Worm (Caenorhabditis elegans) whole organism, young adult: ENCODE results near the gene W03C9.2.

Experiments
- F10E7.11 ChIP-seq: sonication (generic microtip); optimal IDR thresholded peaks from 2 replicates; lab custom pipeline; 2017; ENCODE audit warnings: mild to moderate bottlenecking, missing genetic modification characterization, moderate library complexity, missing compliant biosample characterization
- F23B12.7 ChIP-seq: sonication (generic microtip); optimal IDR thresholded peaks from 2 replicates; lab custom pipeline; 2017; ENCODE audit warnings: missing genetic modification characterization, mild to moderate bottlenecking, missing compliant biosample characterization, antibody characterized with exemption, moderate library complexity; ENCODE audit not compliant: insufficient read depth
- F57C9.4 ChIP-seq: sonication (generic microtip); optimal IDR thresholded peaks from 2 replicates; lab custom pipeline; 2017; ENCODE audit warnings: mild to moderate bottlenecking, missing genetic modification characterization, missing compliant biosample characterization
- Y53G8AR.9 ChIP-seq: fragments of 200-800 bp; sonication (Bioruptor generic); conservative IDR thresholded peaks from 2 replicates; pipeline ENCODE4 v1.3.6; 2022; ENCODE audit warnings: missing genetic modification reagents, missing genetic modification characterization, missing compliant biosample characterization
- Y67H2A.10 ChIP-seq: fragments of 200-800 bp; sonication (Bioruptor generic); conservative IDR thresholded peaks from 2 replicates; pipeline ENCODE4 v1.3.6; 2022; ENCODE audit warnings: missing genetic modification reagents, missing genetic modification characterization, missing compliant biosample characterization
- Y79H2A.3 ChIP-seq: fragments of 200-800 bp; sonication (Bioruptor generic); conservative IDR thresholded peaks from 2 replicates; pipeline ENCODE4 v1.3.6; 2022; ENCODE audit warnings: missing genetic modification reagents, missing genetic modification characterization, missing compliant biosample characterization
- Y95B8A.8 ChIP-seq: fragments of 200-800 bp; sonication (Bioruptor generic); IDR thresholded peaks from 2 replicates; pipeline ENCODE4 v1.3.6; 2022; ENCODE audit warnings: missing genetic modification reagents, missing genetic modification characterization, missing compliant biosample characterization
- ZK185.1 ChIP-seq: sonication (generic microtip); optimal IDR thresholded peaks from 2 replicates; lab custom pipeline; 2016; ENCODE audit warnings: mild to moderate bottlenecking, missing genetic modification characterization, missing compliant biosample characterization; ENCODE audit not compliant: poor library complexity, severe bottlenecking
- aptf-2 ChIP-seq: fragments of 200-800 bp; sonication (Bioruptor generic); conservative IDR thresholded peaks from 2 replicates; pipeline ENCODE4 v1.3.6; 2022; ENCODE audit warnings: missing genetic modification reagents, missing genetic modification characterization, missing compliant biosample characterization
- attf-3 ChIP-seq: fragments of 200-800 bp; sonication (Bioruptor generic); conservative IDR thresholded peaks from 2 replicates; pipeline ENCODE4 v1.3.6; 2022; ENCODE audit warnings: missing genetic modification reagents, missing genetic modification characterization, missing compliant biosample characterization
- ceh-100 ChIP-seq: fragments of 200-800 bp; sonication (Bioruptor generic); IDR thresholded peaks from 2 replicates; pipeline ENCODE4 v1.3.6; 2022; ENCODE audit warnings: missing genetic modification reagents, missing genetic modification characterization, missing compliant biosample characterization
- ceh-40 ChIP-seq: fragments of 200-800 bp; sonication (Bioruptor generic); IDR thresholded peaks from 2 replicates; pipeline ENCODE4 v1.3.6; 2022; ENCODE audit warnings: missing genetic modification characterization, missing compliant biosample characterization
- ceh-58 ChIP-seq: fragments of 200-800 bp; sonication (Bioruptor generic); IDR thresholded peaks from 2 replicates; pipeline ENCODE4 v1.3.6; 2022; ENCODE audit warnings: missing genetic modification characterization, missing compliant biosample characterization
- ceh-91 ChIP-seq: fragments of 200-800 bp; sonication (Bioruptor generic); IDR thresholded peaks from 2 replicates; pipeline ENCODE4 v1.3.6; 2022; ENCODE audit warnings: missing genetic modification reagents, missing genetic modification characterization, missing compliant biosample characterization
- die-1 ChIP-seq: sonication (generic microtip); optimal IDR thresholded peaks from 2 replicates; lab custom pipeline; 2016; ENCODE audit warnings: missing genotype, mild to moderate bottlenecking, missing genetic modification characterization, missing compliant biosample characterization
- dox-1 ChIP-seq: fragments of 200-800 bp; sonication (Bioruptor generic); IDR thresholded peaks from 2 replicates; pipeline ENCODE4 v1.3.6; 2022; ENCODE audit warnings: missing genetic modification reagents, missing genetic modification characterization, missing compliant biosample characterization
- egrh-3 ChIP-seq: fragments of 200-800 bp; sonication (Bioruptor generic); IDR thresholded peaks from 2 replicates; pipeline ENCODE4 v1.3.6; 2022; ENCODE audit warnings: missing genetic modification reagents, missing genetic modification characterization, missing compliant biosample characterization
- ets-4 ChIP-seq: fragments of 200-800 bp; sonication (Bioruptor generic); optimal IDR thresholded peaks from 2 replicates; lab custom pipeline; 2018; ENCODE audit warnings: mild to moderate bottlenecking, missing genetic modification characterization, missing compliant biosample characterization
- hlh-26 ChIP-seq: fragments of 200-800 bp; sonication (Bioruptor generic); conservative IDR thresholded peaks from 2 replicates; pipeline ENCODE4 v1.3.6; 2022; ENCODE audit warnings: missing genetic modification reagents, missing genetic modification characterization, missing compliant biosample characterization
- hmg-1.2 ChIP-seq: fragments of 200-800 bp; sonication (Bioruptor generic); IDR thresholded peaks from 2 replicates; pipeline ENCODE4 v1.3.6; 2022; ENCODE audit warnings: missing genetic modification reagents, missing genetic modification characterization, missing compliant biosample characterization
- let-607 ChIP-seq, 2 experiments: fragments of 200-800 bp in 1 of 2; sonication (Bioruptor generic) in 1 of 2; sonication (generic microtip) in 1 of 2; optimal IDR thresholded peaks; 2 replicates each; lab custom pipeline; 2016 to 2018; ENCODE audit warnings: mild to moderate bottlenecking in 2 of 2, missing compliant biosample characterization in 2 of 2, missing genetic modification characterization in 2 of 2, moderate library complexity in 2 of 2, missing genotype in 1 of 2
- lin-35 ChIP-seq, 3 experiments: fragments of 150-350 bp in 2 of 3; sonication (generic microtip) in 1 of 3; optimal IDR thresholded peaks; 2 replicates each; lab custom pipeline; 2014 to 2018; ENCODE audit warnings: missing biosample characterization in 3 of 3, missing genetic modification characterization in 3 of 3, missing genetic modification reagents in 3 of 3
- mel-28 ChIP-seq: sonication (generic microtip); optimal IDR thresholded peaks from 2 replicates; lab custom pipeline; 2016; ENCODE audit warnings: borderline replicate concordance, mild to moderate bottlenecking, missing genetic modification characterization, missing compliant biosample characterization
- nfyb-1 ChIP-seq: fragments of 200-800 bp; sonication (Bioruptor generic); IDR thresholded peaks from 2 replicates; pipeline ENCODE4 v1.3.6; 2022; ENCODE audit warnings: missing genetic modification reagents, missing genetic modification characterization, missing compliant biosample characterization
- nhr-80 ChIP-seq: sonication (generic microtip); optimal IDR thresholded peaks from 2 replicates; lab custom pipeline; 2016; ENCODE audit warnings: missing genetic modification characterization, missing compliant biosample characterization
- rpc-1 ChIP-seq, 2 experiments: fragments of 150-350 bp in 1 of 2; sonication (generic microtip) in 1 of 2; optimal IDR thresholded peaks; 2 replicates each; lab custom pipeline; 2014 to 2018; ENCODE audit warnings: missing biosample characterization in 1 of 2, missing genetic modification characterization in 1 of 2, missing genetic modification reagents in 1 of 2, missing genotype in 1 of 2
- sea-2 ChIP-seq: fragments of 200-800 bp; sonication (Bioruptor generic); IDR thresholded peaks from 2 replicates; pipeline ENCODE4 v1.3.6; 2022; ENCODE audit warnings: missing genetic modification characterization, missing compliant biosample characterization
- snpc-1.3 ChIP-seq: sonication (generic microtip); optimal IDR thresholded peaks from 2 replicates; lab custom pipeline; 2017; ENCODE audit warnings: missing genetic modification characterization, mild to moderate bottlenecking, missing compliant biosample characterization, antibody characterized with exemption, moderate library complexity, missing genotype, missing genetic modification reagents; ENCODE audit not compliant: insufficient read depth
- somi-1 ChIP-seq: fragments of 200-800 bp; sonication (Bioruptor generic); optimal IDR thresholded peaks from 2 replicates; lab custom pipeline; 2018; ENCODE audit warnings: mild to moderate bottlenecking, missing genetic modification characterization, missing compliant biosample characterization
- sptf-2 ChIP-seq: fragments of 200-800 bp; sonication (Bioruptor generic); optimal IDR thresholded peaks from 2 replicates; lab custom pipeline; 2018; ENCODE audit warnings: mild to moderate bottlenecking, missing genetic modification characterization, missing compliant biosample characterization
- tlf-1 ChIP-seq: fragments of 200-800 bp; sonication (Bioruptor generic); optimal IDR thresholded peaks from 2 replicates; lab custom pipeline; 2018; ENCODE audit warnings: mild to moderate bottlenecking, missing genetic modification characterization, missing compliant biosample characterization
- zim-3 ChIP-seq: sonication (generic microtip); optimal IDR thresholded peaks from 2 replicates; lab custom pipeline; 2017; ENCODE audit warnings: mild to moderate bottlenecking, missing genetic modification characterization, moderate library complexity, missing compliant biosample characterization
- ztf-22 ChIP-seq: fragments of 200-800 bp; sonication (Bioruptor generic); optimal IDR thresholded peaks from 2 replicates; lab custom pipeline; 2018; ENCODE audit warnings: mild to moderate bottlenecking, missing genetic modification characterization, moderate library complexity, missing compliant biosample characterization
- ztf-6 ChIP-seq: fragments of 200-800 bp; sonication (Bioruptor generic); IDR thresholded peaks from 2 replicates; pipeline ENCODE4 v1.3.6; 2022; ENCODE audit warnings: missing genetic modification reagents, missing genetic modification characterization, missing compliant biosample characterization

Gene W03C9.2

ce11 chrII:11952963-11953362, 9.2 kb upstream of the W03C9.2 start:
- no peak for TF ChIP-seq ceh-58
- no peak for TF ChIP-seq ceh-100
- no peak for TF ChIP-seq nhr-80 (tag; lab: Kevin White, UChicago)
- no peak for TF ChIP-seq let-607 (tag; optimal IDR thresholded peaks at IDR 0.05; lab: Kevin White, UChicago)
- no peak for TF ChIP-seq rpc-1 (optimal IDR thresholded peaks at IDR 0.05; lab: Kevin White, UChicago)
- no peak for TF ChIP-seq rpc-1 (tag; optimal IDR thresholded peaks at IDR 0.05; lab: Kevin White, UChicago)
- TF ChIP-seq ets-4 (GFP tag; lab: Kevin White, UChicago) = no peak
- no peak for TF ChIP-seq aptf-2 (GFP tag; lab: Robert Waterston, UW)
- TF ChIP-seq ZK185.1 (tag; lab: Kevin White, UChicago) = no peak
- no peak for TF ChIP-seq Y79H2A.3 (GFP tag; lab: Robert Waterston, UW)
- no peak for TF ChIP-seq Y95B8A.8 (GFP tag; lab: Robert Waterston, UW)
- TF ChIP-seq Y53G8AR.9 (GFP tag; lab: Robert Waterston, UW) = no peak
- TF ChIP-seq egrh-3 (GFP tag; lab: Robert Waterston, UW) = no peak
- TF ChIP-seq ztf-22 (GFP tag; lab: Kevin White, UChicago) = no peak
- TF ChIP-seq F23B12.7 (tag; lab: Kevin White, UChicago) = no peak

ce11 chrII:11954208-11954607, 8.0 kb upstream of the W03C9.2 start, which contains the start of gene W03C9.6:
Gene W03C9.6 (plus strand): TSS chrII:11954508.
- TF ChIP-seq ztf-6 (GFP tag; lab: Robert Waterston, UW) (no peak), F10E7.11 (no peak), dox-1 (GFP tag; lab: Robert Waterston, UW) (no peak), die-1 (tag; lab: Kevin White, UChicago) (no peak), ceh-40 (GFP tag; lab: Robert Waterston, UW) (no peak), ceh-100 (no peak), mel-28 (tag; lab: Kevin White, UChicago) (no peak), sea-2 (GFP tag; lab: Robert Waterston, UW) (no peak), snpc-1.3 (tag; lab: Kevin White, UChicago) (no peak), hmg-1.2 (GFP tag; lab: Robert Waterston, UW) (no peak), ceh-91 (GFP tag; lab: Robert Waterston, UW) (no peak), Y67H2A.10 (GFP tag; lab: Robert Waterston, UW) (no peak)
- TF ChIP-seq, all 124 proteins: peak for 0

ce11 chrII:11954811-11955210, 7.4 kb upstream of the W03C9.2 start:
- no peak for TF ChIP-seq snpc-1.3 (tag; lab: Kevin White, UChicago)
- TF ChIP-seq dox-1 (GFP tag; lab: Robert Waterston, UW) = no peak
- no peak for TF ChIP-seq somi-1 (GFP tag; lab: Kevin White, UChicago)
- TF ChIP-seq zim-3 (tag; lab: Kevin White, UChicago) = no peak
- no peak for TF ChIP-seq hlh-26 (GFP tag; lab: Robert Waterston, UW)
- no peak for TF ChIP-seq sptf-2 (GFP tag; lab: Kevin White, UChicago)
- TF ChIP-seq sea-2 (GFP tag; lab: Robert Waterston, UW) = no peak
- TF ChIP-seq nfyb-1 = no peak
- no peak for TF ChIP-seq hmg-1.2 (GFP tag; lab: Robert Waterston, UW)
- TF ChIP-seq F10E7.11 = no peak
- TF ChIP-seq attf-3 (GFP tag; lab: Robert Waterston, UW) = no peak
- no peak for TF ChIP-seq tlf-1 (GFP tag; lab: Kevin White, UChicago)
- TF ChIP-seq lin-35 (GFP tag; optimal IDR thresholded peaks at IDR 0.05; lab: Kevin White, UChicago) = no peak
- TF ChIP-seq F57C9.4 (tag; lab: Kevin White, UChicago) = no peak
